Fruit fly (Drosophila melanogaster) whole organism, adult: ENCODE measurements around the gene CG34107.

Experiments
- CG11617 ChIP-seq: fragments of 200-800 bp; sonication (Bioruptor generic); optimal IDR thresholded peaks from 2 replicates; lab custom pipeline; 2017; ENCODE audit warnings: mild to moderate bottlenecking, missing biosample characterization, missing genetic modification reagents, missing genetic modification characterization
- CG12768 ChIP-seq: fragments of 200-800 bp; sonication (Bioruptor generic); optimal IDR thresholded peaks from 2 replicates; lab custom pipeline; 2017; ENCODE audit warnings: missing biosample characterization, missing genetic modification characterization, mild to moderate bottlenecking, moderate library complexity, missing genetic modification reagents
- CG14711 ChIP-seq: fragments of 200-800 bp; sonication (Bioruptor generic); optimal IDR thresholded peaks from 2 replicates; lab custom pipeline; 2018; ENCODE audit warnings: missing biosample characterization, mild to moderate bottlenecking, missing genetic modification characterization, moderate library complexity
- CG1620 ChIP-seq: fragments of 200-800 bp; sonication (Bioruptor generic); optimal IDR thresholded peaks from 2 replicates; lab custom pipeline; 2016; ENCODE audit warnings: missing biosample characterization, missing genetic modification characterization
- CG33017 ChIP-seq: fragments of 200-800 bp; sonication (Bioruptor generic); optimal IDR thresholded peaks from 2 replicates; lab custom pipeline; 2018; ENCODE audit warnings: missing biosample characterization, mild to moderate bottlenecking, missing genetic modification characterization, moderate library complexity
- CG5204 ChIP-seq: fragments of 200-800 bp; sonication (Bioruptor generic); optimal IDR thresholded peaks from 2 replicates; lab custom pipeline; 2016; ENCODE audit warnings: missing biosample characterization, missing genetic modification characterization
- CG7045 ChIP-seq: fragments of 200-800 bp; sonication (Bioruptor generic); optimal IDR thresholded peaks from 2 replicates; lab custom pipeline; 2017; ENCODE audit warnings: missing biosample characterization, mild to moderate bottlenecking, missing genetic modification characterization
- CG7101 ChIP-seq: fragments of 200-800 bp; sonication (Bioruptor generic); optimal IDR thresholded peaks from 2 replicates; lab custom pipeline; 2018; ENCODE audit warnings: missing biosample characterization, mild to moderate bottlenecking, missing genetic modification characterization, moderate library complexity
- Clk ChIP-seq: fragments of 200-800 bp; sonication (Bioruptor generic); optimal IDR thresholded peaks from 2 replicates; lab custom pipeline; 2017; ENCODE audit warnings: missing biosample characterization, missing genetic modification characterization
- Crg-1 ChIP-seq: fragments of 200-800 bp; sonication (Bioruptor generic); optimal IDR thresholded peaks from 2 replicates; lab custom pipeline; 2016; ENCODE audit warnings: missing biosample characterization, missing genetic modification characterization
- Hr96 ChIP-seq: fragments of 200-800 bp; sonication (Bioruptor generic); optimal IDR thresholded peaks from 2 replicates; lab custom pipeline; 2016; ENCODE audit warnings: missing biosample characterization, missing genetic modification characterization
- Mnt ChIP-seq: fragments of 200-800 bp; sonication (Bioruptor generic); optimal IDR thresholded peaks from 2 replicates; lab custom pipeline; 2016; ENCODE audit warnings: missing biosample characterization, mild to moderate bottlenecking, missing genetic modification characterization
- bab1 ChIP-seq: fragments of 200-800 bp; sonication (Bioruptor generic); optimal IDR thresholded peaks from 3 replicates; lab custom pipeline; 2019; ENCODE audit warnings: missing biosample characterization, mild to moderate bottlenecking, missing genetic modification characterization, moderate library complexity
- cic ChIP-seq: fragments of 200-800 bp; sonication (Bioruptor generic); optimal IDR thresholded peaks from 2 replicates; lab custom pipeline; 2017; ENCODE audit warnings: missing biosample characterization, mild to moderate bottlenecking, missing genetic modification characterization, moderate library complexity
- cnc ChIP-seq, 2 experiments: fragments of >200 bp; optimal IDR thresholded peaks; 2 replicates each; lab custom pipeline; 2017
- kay ChIP-seq: fragments of 200-800 bp; sonication (Bioruptor generic); peaks from one replicate; lab custom pipeline; 2016; ENCODE audit warnings: missing biosample characterization, missing genetic modification characterization, borderline replicate concordance
- ovo ChIP-seq: fragments of 200-800 bp; sonication (Bioruptor generic); optimal IDR thresholded peaks from 2 replicates; lab custom pipeline; 2016; ENCODE audit warnings: missing biosample characterization, missing genetic modification characterization
- pad ChIP-seq: fragments of 200-800 bp; sonication (Bioruptor generic); optimal IDR thresholded peaks from 3 replicates; lab custom pipeline; 2017; ENCODE audit warnings: missing biosample characterization, missing genetic modification characterization, mild to moderate bottlenecking, moderate library complexity, missing genetic modification reagents
- tj ChIP-seq: fragments of 200-800 bp; sonication (Bioruptor generic); optimal IDR thresholded peaks from 3 replicates; lab custom pipeline; 2017; ENCODE audit warnings: missing biosample characterization, mild to moderate bottlenecking, missing genetic modification characterization, moderate library complexity
- toe ChIP-seq: fragments of 200-800 bp; sonication (Bioruptor generic); optimal IDR thresholded peaks from 2 replicates; lab custom pipeline; 2016; ENCODE audit warnings: missing biosample characterization, missing genetic modification characterization

Gene CG34107

dm6 chr3R:10227990-10228389 lies 3.3 kb downstream of the CG34107 start:
- TF ChIP-seq cic (GFP tag; lab: Kevin White, UChicago) (no peak), CG11617 (GFP tag; lab: Kevin White, UChicago) (no peak), tj (GFP tag; lab: Kevin White, UChicago) (no peak), kay (GFP tag; lab: Kevin White, UChicago) (no peak), Crg-1 (GFP tag; lab: Kevin White, UChicago) (no peak), CG12768 (GFP tag; lab: Kevin White, UChicago) (peak; percentile 8), CG7045 (GFP tag; lab: Kevin White, UChicago) (peak; percentile 27), CG33017 (tag; lab: Kevin White, UChicago) (no peak), CG5204 (peak; percentile 15), cnc (optimal IDR thresholded peaks at IDR 0.05; lab: Kevin White, UChicago) (no peak), pad (GFP tag; lab: Kevin White, UChicago) (no peak)

dm6 chr3R:10251218-10251617 lies 26.5 kb downstream of the CG34107 start, which contains the start of gene CG3999:
Gene CG3999, plus strand, starts transcription at chr3R:10251518.
- no peak for TF ChIP-seq Hr96 (GFP tag; lab: Kevin White, UChicago)
- no peak for TF ChIP-seq bab1 (GFP tag; lab: Kevin White, UChicago)
- no peak for TF ChIP-seq cnc (optimal IDR thresholded peaks at IDR 0.05; lab: Kevin White, UChicago)
- TF ChIP-seq kay (GFP tag; lab: Kevin White, UChicago): no peak
- no peak for TF ChIP-seq tj (GFP tag; lab: Kevin White, UChicago)
- no peak for TF ChIP-seq CG1620
- TF ChIP-seq toe (GFP tag; lab: Kevin White, UChicago): no peak
- TF ChIP-seq CG7045 (GFP tag; lab: Kevin White, UChicago): no peak
- no peak for TF ChIP-seq CG12768 (GFP tag; lab: Kevin White, UChicago)
- no peak for TF ChIP-seq Crg-1 (GFP tag; lab: Kevin White, UChicago)
- no peak for TF ChIP-seq ovo (GFP tag; lab: Kevin White, UChicago)
- TF ChIP-seq CG14711 (tag; lab: Kevin White, UChicago): no peak
- no peak for TF ChIP-seq CG7101 (tag; lab: Kevin White, UChicago)
- no peak for TF ChIP-seq CG5204
- TF ChIP-seq Clk: no peak
- no peak for TF ChIP-seq CG11617 (GFP tag; lab: Kevin White, UChicago)
- TF ChIP-seq cic (GFP tag; lab: Kevin White, UChicago): no peak
- TF ChIP-seq Mnt (GFP tag; lab: Kevin White, UChicago): no peak

- TF ChIP-seq Crg-1 (GFP tag; lab: Kevin White, UChicago): no peak
- TF ChIP-seq CG33017 (tag; lab: Kevin White, UChicago): no peak
- TF ChIP-seq bab1 (GFP tag; lab: Kevin White, UChicago): no peak
- no peak for TF ChIP-seq toe (GFP tag; lab: Kevin White, UChicago)
- no peak for TF ChIP-seq CG7045 (GFP tag; lab: Kevin White, UChicago)
- no peak for TF ChIP-seq cnc (optimal IDR thresholded peaks at IDR 0.05; lab: Kevin White, UChicago)
- no peak for TF ChIP-seq Hr96 (GFP tag; lab: Kevin White, UChicago)
- no peak for TF ChIP-seq pad (GFP tag; lab: Kevin White, UChicago)
- TF ChIP-seq CG5204: no peak
- no peak for TF ChIP-seq CG12768 (GFP tag; lab: Kevin White, UChicago)
- TF ChIP-seq tj (GFP tag; lab: Kevin White, UChicago): no peak
- no peak for TF ChIP-seq CG11617 (GFP tag; lab: Kevin White, UChicago)
- TF ChIP-seq cic (GFP tag; lab: Kevin White, UChicago): no peak
- TF ChIP-seq Clk: no peak
- TF ChIP-seq kay (GFP tag; lab: Kevin White, UChicago): no peak
- TF ChIP-seq CG1620: no peak
- TF ChIP-seq CG14711 (tag; lab: Kevin White, UChicago): no peak
- no peak for TF ChIP-seq ovo (GFP tag; lab: Kevin White, UChicago)
- TF ChIP-seq Mnt (GFP tag; lab: Kevin White, UChicago): no peak
- TF ChIP-seq CG7101 (tag; lab: Kevin White, UChicago): no peak
These were observed 27.1 kb downstream of the CG34107 start for dm6 chr3R:10251846-10252245.

dm6 chr3R:10261800-10262199 lies 37.1 kb downstream of the CG34107 start, which contains the start of the genes Sirt6 and pont:
Gene Sirt6, minus strand, starts transcription at chr3R:10261849.
Gene pont, plus strand, starts transcription at chr3R:10262123.
- TF ChIP-seq CG5204: peak; percentile 63
- peak; percentile 96 for TF ChIP-seq CG33017 (tag; lab: Kevin White, UChicago)
- TF ChIP-seq CG1620: no peak
- peak; percentile 92 for TF ChIP-seq bab1 (GFP tag; lab: Kevin White, UChicago)
- TF ChIP-seq CG12768 (GFP tag; lab: Kevin White, UChicago): peak; percentile 85
- peak; percentile 28 for TF ChIP-seq kay (GFP tag; lab: Kevin White, UChicago)
- TF ChIP-seq CG11617 (GFP tag; lab: Kevin White, UChicago): peak; percentile 90
- TF ChIP-seq Crg-1 (GFP tag; lab: Kevin White, UChicago): peak; percentile 68
- peak; percentile 59 for TF ChIP-seq tj (GFP tag; lab: Kevin White, UChicago)
- TF ChIP-seq cnc (optimal IDR thresholded peaks at IDR 0.05; lab: Kevin White, UChicago): no peak
- TF ChIP-seq Hr96 (GFP tag; lab: Kevin White, UChicago): peak; percentile 2
- peak; percentile 97 for TF ChIP-seq CG7101 (tag; lab: Kevin White, UChicago)
- TF ChIP-seq cic (GFP tag; lab: Kevin White, UChicago): peak; percentile 54
- peak; percentile 38 for TF ChIP-seq ovo (GFP tag; lab: Kevin White, UChicago)
- peak; percentile 96 for TF ChIP-seq CG14711 (tag; lab: Kevin White, UChicago)
- TF ChIP-seq CG7045 (GFP tag; lab: Kevin White, UChicago): peak; percentile 93
- TF ChIP-seq Clk: peak; percentile 50
- TF ChIP-seq pad (GFP tag; lab: Kevin White, UChicago): peak; percentile 79
- TF ChIP-seq toe (GFP tag; lab: Kevin White, UChicago): peak; percentile 26
- TF ChIP-seq Mnt (GFP tag; lab: Kevin White, UChicago): peak; percentile 81

dm6 chr3R:10263972-10264536 lies 39.3 kb downstream of the CG34107 start, which contains the start of gene Nuak:
Gene Nuak, plus strand, starts transcription at chr3R:10264306.
- TF ChIP-seq tj (GFP tag; lab: Kevin White, UChicago): peak; percentile 60
- peak; percentile 97 for TF ChIP-seq bab1 (GFP tag; lab: Kevin White, UChicago)
- TF ChIP-seq Hr96 (GFP tag; lab: Kevin White, UChicago): peak; percentile 96
- peak; percentile 79 for TF ChIP-seq pad (GFP tag; lab: Kevin White, UChicago)
- TF ChIP-seq CG14711 (tag; lab: Kevin White, UChicago): peak; percentile 86
- TF ChIP-seq Clk: peak; percentile 87
- TF ChIP-seq CG11617 (GFP tag; lab: Kevin White, UChicago): peak; percentile 85
- TF ChIP-seq kay (GFP tag; lab: Kevin White, UChicago): peak; percentile 80
- TF ChIP-seq Mnt (GFP tag; lab: Kevin White, UChicago): peak; percentile 91
- TF ChIP-seq CG1620: peak; percentile 94
- TF ChIP-seq Crg-1 (GFP tag; lab: Kevin White, UChicago): peak; percentile 89
- TF ChIP-seq cic (GFP tag; lab: Kevin White, UChicago): peak; percentile 84
- TF ChIP-seq CG7101 (tag; lab: Kevin White, UChicago): peak; percentile 88
- peak; percentile 84 for TF ChIP-seq ovo (GFP tag; lab: Kevin White, UChicago)
- peak; percentile 97 for TF ChIP-seq toe (GFP tag; lab: Kevin White, UChicago)
- TF ChIP-seq CG7045 (GFP tag; lab: Kevin White, UChicago): peak; percentile 95
- peak; percentile 93 for TF ChIP-seq CG5204
- peak; percentile 71 for TF ChIP-seq CG33017 (tag; lab: Kevin White, UChicago)
- TF ChIP-seq cnc (optimal IDR thresholded peaks at IDR 0.05; lab: Kevin White, UChicago): no peak
- TF ChIP-seq CG12768 (GFP tag; lab: Kevin White, UChicago): peak; percentile 91
